Worm (Caenorhabditis elegans) whole organism, L2 larva: Measurements from ENCODE around the gene F40A3.3.

Experiments used
- C34F6.9 ChIP-seq: fragments of 150-350 bp; optimal IDR thresholded peaks from 2 replicates; lab custom pipeline; 2014; ENCODE audit warnings: missing biosample characterization, missing genetic modification characterization
- F13H6.1 ChIP-seq: sonication (generic microtip); optimal IDR thresholded peaks from 2 replicates; lab custom pipeline; 2016; ENCODE audit warnings: missing genetic modification characterization, missing compliant biosample characterization
- R02D3.7 ChIP-seq: fragments of 150-350 bp; optimal IDR thresholded peaks from 2 replicates; lab custom pipeline; 2014; ENCODE audit warnings: missing biosample characterization, missing genetic modification characterization
- Y55F3AM.14 ChIP-seq: fragments of 200-800 bp; sonication (Bioruptor generic); optimal IDR thresholded peaks from 2 replicates; lab custom pipeline; 2018; ENCODE audit warnings: mild to moderate bottlenecking, missing genetic modification characterization, missing compliant biosample characterization
- ZK546.5 ChIP-seq: sonication (generic microtip); optimal IDR thresholded peaks from 2 replicates; lab custom pipeline; 2017; ENCODE audit warnings: missing biosample characterization, missing genetic modification characterization
- alr-1 ChIP-seq: fragments of 150-350 bp; optimal IDR thresholded peaks from 2 replicates; lab custom pipeline; 2014; ENCODE audit warnings: missing biosample characterization, missing genetic modification characterization
- blmp-1 ChIP-seq: sonication (generic microtip); optimal IDR thresholded peaks from 2 replicates; lab custom pipeline; 2017; ENCODE audit warnings: missing genetic modification characterization, mild to moderate bottlenecking, missing compliant biosample characterization, antibody characterized with exemption, moderate library complexity; ENCODE audit not compliant: insufficient read depth
- ceh-82 ChIP-seq: fragments of 150-350 bp; optimal IDR thresholded peaks from 2 replicates; lab custom pipeline; 2014; ENCODE audit warnings: missing biosample characterization, missing genetic modification characterization
- crh-2 ChIP-seq: sonication (generic microtip); optimal IDR thresholded peaks from 2 replicates; lab custom pipeline; 2017; ENCODE audit warnings: missing biosample characterization, missing genetic modification characterization
- dmd-4 ChIP-seq: sonication (generic microtip); optimal IDR thresholded peaks from 2 replicates; lab custom pipeline; 2017; ENCODE audit warnings: missing biosample characterization, missing genetic modification characterization
- egl-27 ChIP-seq: sonication (generic microtip); optimal IDR thresholded peaks from 3 replicates; lab custom pipeline; 2017; ENCODE audit warnings: missing biosample characterization, missing genetic modification reagents, missing genetic modification characterization
- elt-1 ChIP-seq: fragments of 150-350 bp; optimal IDR thresholded peaks from 2 replicates; lab custom pipeline; 2014; ENCODE audit warnings: missing biosample characterization, missing genetic modification characterization
- elt-3 ChIP-seq: sonication (generic microtip); optimal IDR thresholded peaks from 2 replicates; lab custom pipeline; 2017; ENCODE audit warnings: missing biosample characterization, missing genetic modification characterization
- fos-1 ChIP-seq: fragments of 150-350 bp; optimal IDR thresholded peaks from 2 replicates; lab custom pipeline; 2014; ENCODE audit warnings: missing biosample characterization, missing genetic modification characterization
- gmeb-1 ChIP-seq: fragments of 150-350 bp; optimal IDR thresholded peaks from 2 replicates; lab custom pipeline; 2014; ENCODE audit warnings: missing biosample characterization, missing genetic modification characterization
- lin-11 ChIP-seq: fragments of 150-350 bp; sonication (generic microtip); optimal IDR thresholded peaks from 2 replicates; lab custom pipeline; 2014; ENCODE audit warnings: missing biosample characterization, missing genetic modification characterization, inconsistent platforms, mixed read lengths
- lin-13 ChIP-seq: fragments of 150-350 bp; optimal IDR thresholded peaks from 2 replicates; lab custom pipeline; 2014; ENCODE audit warnings: missing biosample characterization, missing genetic modification reagents, missing genetic modification characterization
- lin-39 ChIP-seq: fragments of 150-350 bp; optimal IDR thresholded peaks from 2 replicates; lab custom pipeline; 2014; ENCODE audit warnings: missing biosample characterization, missing genetic modification reagents, missing genetic modification characterization
- lsy-2 ChIP-seq, 2 experiments: fragments of 150-350 bp in 1 of 2; sonication (generic microtip) in 1 of 2; optimal IDR thresholded peaks; 2 replicates each; lab custom pipeline; 2014 to 2017; ENCODE audit warnings: missing biosample characterization in 2 of 2, missing genetic modification characterization in 2 of 2
- mbf-1 ChIP-seq: sonication (generic microtip); optimal IDR thresholded peaks from 2 replicates; lab custom pipeline; 2017; ENCODE audit warnings: missing biosample characterization, missing genetic modification characterization
- mdl-1 ChIP-seq, 2 experiments: fragments of 150-350 bp in 1 of 2; sonication (generic microtip) in 1 of 2; optimal IDR thresholded peaks; 2 replicates each; lab custom pipeline; 2017; ENCODE audit warnings: missing biosample characterization in 2 of 2, missing genetic modification characterization in 2 of 2
- nhr-11 ChIP-seq: fragments of 150-350 bp; optimal IDR thresholded peaks from 2 replicates; lab custom pipeline; 2014; ENCODE audit warnings: missing biosample characterization, missing genetic modification characterization
- nhr-12 ChIP-seq: fragments of 150-350 bp; optimal IDR thresholded peaks from 2 replicates; lab custom pipeline; 2014; ENCODE audit warnings: missing biosample characterization, missing genetic modification characterization
- nhr-129 ChIP-seq: fragments of 150-350 bp; optimal IDR thresholded peaks from 2 replicates; lab custom pipeline; 2014; ENCODE audit warnings: missing biosample characterization, missing genetic modification characterization
- nhr-21 ChIP-seq: fragments of 150-350 bp; optimal IDR thresholded peaks from 2 replicates; lab custom pipeline; 2014; ENCODE audit warnings: missing biosample characterization, missing genetic modification characterization
- nhr-23 ChIP-seq: fragments of 150-350 bp; optimal IDR thresholded peaks from 2 replicates; lab custom pipeline; 2014; ENCODE audit warnings: missing biosample characterization, missing genetic modification reagents, missing genetic modification characterization
- nhr-237 ChIP-seq: fragments of 150-350 bp; optimal IDR thresholded peaks from 2 replicates; lab custom pipeline; 2014; ENCODE audit warnings: missing biosample characterization, missing genetic modification characterization
- nhr-25 ChIP-seq: fragments of 150-350 bp; sonication (generic microtip); optimal IDR thresholded peaks from 3 replicates; lab custom pipeline; 2014; ENCODE audit warnings: missing biosample characterization, missing genetic modification characterization
- nhr-77 ChIP-seq: fragments of 150-350 bp; optimal IDR thresholded peaks from 2 replicates; lab custom pipeline; 2014; ENCODE audit warnings: missing biosample characterization, missing genetic modification characterization
- peb-1 ChIP-seq: fragments of 150-350 bp; optimal IDR thresholded peaks from 2 replicates; lab custom pipeline; 2014; ENCODE audit warnings: missing biosample characterization, missing genetic modification characterization
- sem-4 ChIP-seq: fragments of 150-350 bp; optimal IDR thresholded peaks from 2 replicates; lab custom pipeline; 2014; ENCODE audit warnings: missing biosample characterization, missing genetic modification reagents, missing genetic modification characterization
- skn-1 ChIP-seq: sonication (generic microtip); optimal IDR thresholded peaks from 2 replicates; lab custom pipeline; 2017; ENCODE audit warnings: missing biosample characterization, missing genetic modification characterization
- sma-9 ChIP-seq, 2 experiments: fragments of 150-350 bp in 1 of 2; sonication (generic microtip) in 1 of 2; optimal IDR thresholded peaks; 2 replicates each; lab custom pipeline; 2014 to 2016; ENCODE audit warnings: missing genetic modification characterization in 2 of 2, mild to moderate bottlenecking in 1 of 2, missing biosample characterization in 1 of 2, missing compliant biosample characterization in 1 of 2, missing genetic modification reagents in 1 of 2, moderate library complexity in 1 of 2
- snpc-4 ChIP-seq: fragments of 150-350 bp; optimal IDR thresholded peaks from 2 replicates; lab custom pipeline; 2014; ENCODE audit warnings: missing biosample characterization, missing genetic modification characterization
- unc-55 ChIP-seq: fragments of 150-350 bp; sonication (generic microtip); optimal IDR thresholded peaks from 3 replicates; lab custom pipeline; 2014; ENCODE audit warnings: missing biosample characterization, missing genetic modification reagents, missing genetic modification characterization
- zag-1 ChIP-seq: fragments of 150-350 bp; optimal IDR thresholded peaks from 2 replicates; lab custom pipeline; 2014; ENCODE audit warnings: missing biosample characterization, missing genetic modification characterization
- ztf-1 ChIP-seq: fragments of 200-800 bp; sonication (Bioruptor generic); conservative IDR thresholded peaks from 2 replicates; pipeline ENCODE4 v1.3.6; 2022; ENCODE audit warnings: missing genetic modification characterization, missing compliant biosample characterization
- ztf-11 ChIP-seq: sonication (generic microtip); optimal IDR thresholded peaks from 2 replicates; lab custom pipeline; 2017; ENCODE audit warnings: missing biosample characterization, missing genetic modification characterization

F40A3.3 gene

ce11 chrV:7847687-7848086 is 29.6 kb upstream of the F40A3.3 start:
- TF ChIP-seq nhr-77 (tag; lab: Kevin White, UChicago) (no peak), snpc-4 (tag; lab: Kevin White, UChicago) (no peak), nhr-129 (no peak), nhr-21 (tag; lab: Kevin White, UChicago) (no peak), sem-4 (tag; lab: Kevin White, UChicago) (no peak), blmp-1 (no peak), peb-1 (no peak), ZK546.5 (tag; lab: Kevin White, UChicago) (no peak), mbf-1 (tag; lab: Kevin White, UChicago) (no peak), Y55F3AM.14 (GFP tag; lab: Kevin White, UChicago) (no peak), lsy-2 (tag; optimal IDR thresholded peaks at IDR 0.05; lab: Kevin White, UChicago) (no peak), alr-1 (no peak), lin-13 (GFP tag; lab: Kevin White, UChicago) (no peak), ztf-1 (GFP tag; lab: Robert Waterston, UW) (no peak), lin-11 (tag; lab: Kevin White, UChicago) (no peak)

ce11 chrV:7848251-7848650 is 29.0 kb upstream of the F40A3.3 start:
- no peak for TF ChIP-seq gmeb-1 (tag; lab: Kevin White, UChicago)
- TF ChIP-seq alr-1, result no peak
- no peak for TF ChIP-seq ztf-11 (tag; lab: Kevin White, UChicago)
- no peak for TF ChIP-seq dmd-4 (tag; lab: Kevin White, UChicago)
- TF ChIP-seq ztf-1 (GFP tag; lab: Robert Waterston, UW), result no peak
- TF ChIP-seq nhr-23 (tag; lab: Kevin White, UChicago), result no peak
- TF ChIP-seq blmp-1, result no peak
- TF ChIP-seq mdl-1 (tag; optimal IDR thresholded peaks at IDR 0.05; lab: Kevin White, UChicago), result peak in 1 of 2 experiments; percentile 16
- no peak for TF ChIP-seq R02D3.7 (tag; lab: Kevin White, UChicago)
- TF ChIP-seq sma-9 (GFP tag; optimal IDR thresholded peaks at IDR 0.05; lab: Kevin White, UChicago), result no peak
- TF ChIP-seq sma-9 (tag; optimal IDR thresholded peaks at IDR 0.05; lab: Kevin White, UChicago), result no peak
- TF ChIP-seq fos-1 (tag; lab: Kevin White, UChicago), result peak; percentile 9
- no peak for TF ChIP-seq unc-55
- peak; percentile 44 for TF ChIP-seq nhr-129
- TF ChIP-seq nhr-12 (tag; lab: Kevin White, UChicago), result no peak
- no peak for TF ChIP-seq elt-1 (tag; lab: Kevin White, UChicago)
- peak; percentile 32 for TF ChIP-seq F13H6.1 (tag; lab: Kevin White, UChicago)
- TF ChIP-seq Y55F3AM.14 (GFP tag; lab: Kevin White, UChicago), result no peak
- TF ChIP-seq zag-1, result no peak
- peak; percentile 10 for TF ChIP-seq C34F6.9 (tag; lab: Kevin White, UChicago)
- TF ChIP-seq nhr-21 (tag; lab: Kevin White, UChicago), result no peak
- no peak for TF ChIP-seq egl-27 (tag; lab: Kevin White, UChicago)
- TF ChIP-seq ZK546.5 (tag; lab: Kevin White, UChicago), result no peak
- TF ChIP-seq ceh-82, result no peak
- no peak for TF ChIP-seq nhr-11 (tag; lab: Kevin White, UChicago)
- TF ChIP-seq lin-13 (GFP tag; lab: Kevin White, UChicago), result no peak
- TF ChIP-seq nhr-237 (tag; lab: Kevin White, UChicago), result no peak
- no peak for TF ChIP-seq skn-1 (tag; lab: Kevin White, UChicago)
- TF ChIP-seq nhr-25 (tag; lab: Kevin White, UChicago), result no peak
- TF ChIP-seq crh-2, result no peak

ce11 chrV:7852078-7852477 is 25.2 kb upstream of the F40A3.3 start:
- TF ChIP-seq lin-39 (tag; lab: Kevin White, UChicago) (no peak), skn-1 (tag; lab: Kevin White, UChicago) (no peak), elt-3 (tag; lab: Kevin White, UChicago) (no peak), mbf-1 (tag; lab: Kevin White, UChicago) (no peak), C34F6.9 (tag; lab: Kevin White, UChicago) (no peak), ztf-1 (GFP tag; lab: Robert Waterston, UW) (no peak)
